Fruit fly (Drosophila melanogaster) whole organism: ENCODE results near the gene tal-AA.

Source experiments
- CG8478 ChIP-seq: fragments of >200 bp; optimal IDR thresholded peaks from 2 replicates; lab custom pipeline; 2018; ENCODE audit warnings: inconsistent platforms
- Dll ChIP-seq: fragments of >200 bp; optimal IDR thresholded peaks from 2 replicates; lab custom pipeline; 2017
- EcR ChIP-seq, 2 experiments: fragments of >200 bp; optimal IDR thresholded peaks; 2 replicates each; lab custom pipeline; 2017; ENCODE audit warnings: missing biosample characterization in 2 of 2, missing genetic modification characterization in 2 of 2, missing genetic modification reagents in 2 of 2
- psq ChIP-seq: fragments of >200 bp; optimal IDR thresholded peaks from 2 replicates; lab custom pipeline; 2017
- usp ChIP-seq: fragments of >200 bp; optimal IDR thresholded peaks from 2 replicates; lab custom pipeline; 2017; ENCODE audit warnings: missing biosample characterization, missing genetic modification characterization, mixed read lengths

dm6 chr3R:13831596-13832119 is 18.7 kb downstream of the tal-AA start:
- TF ChIP-seq Dll (no peak), usp (no peak), psq (lab: Kevin White, UChicago) (no peak), CG8478 (lab: Kevin White, UChicago) (no peak), EcR (GFP tag; optimal IDR thresholded peaks at IDR 0.05; lab: Kevin White, UChicago) (no peak)
